Worm (Caenorhabditis elegans) whole organism, L4 larva: ENCODE results near the gene C25G4.8.

Experiments used
- D1046.2 ChIP-seq: fragments of 200-800 bp; sonication (Bioruptor generic); IDR thresholded peaks from 2 replicates; pipeline ENCODE4 v1.3.6; 2022; ENCODE audit warnings: missing genetic modification characterization, missing compliant biosample characterization
- ama-1 ChIP-seq: fragments of 150-350 bp; optimal IDR thresholded peaks from 2 replicates; lab custom pipeline; 2014; ENCODE audit warnings: inconsistent platforms, mixed read lengths
- ceh-82 ChIP-seq: sonication (generic microtip); optimal IDR thresholded peaks from 2 replicates; lab custom pipeline; 2017; ENCODE audit warnings: missing biosample characterization, missing genetic modification characterization
- egl-27 ChIP-seq: sonication (generic microtip); optimal IDR thresholded peaks from 3 replicates; lab custom pipeline; 2017; ENCODE audit warnings: missing biosample characterization, missing genetic modification reagents, missing genetic modification characterization
- fos-1 ChIP-seq: fragments of 150-350 bp; optimal IDR thresholded peaks from 2 replicates; lab custom pipeline; 2014; ENCODE audit warnings: missing biosample characterization, missing genetic modification characterization
- hlh-30 ChIP-seq: sonication (generic microtip); optimal IDR thresholded peaks from 2 replicates; lab custom pipeline; 2017; ENCODE audit warnings: antibody characterized with exemption, mild to moderate bottlenecking, missing genetic modification characterization, missing compliant biosample characterization; ENCODE audit not compliant: insufficient read depth
- lin-15B ChIP-seq: fragments of 150-350 bp; sonication (generic microtip); optimal IDR thresholded peaks from 3 replicates; lab custom pipeline; 2014; ENCODE audit warnings: missing biosample characterization, missing genetic modification characterization
- mdt-29 ChIP-seq: fragments of 200-800 bp; sonication (Bioruptor generic); IDR thresholded peaks from 2 replicates; pipeline ENCODE4 v1.3.6; 2022; ENCODE audit warnings: missing genetic modification reagents, missing genetic modification characterization, missing compliant biosample characterization
- mxl-2 ChIP-seq: fragments of 200-800 bp; sonication (Bioruptor generic); conservative IDR thresholded peaks from 2 replicates; pipeline ENCODE4 v1.3.6; 2022; ENCODE audit warnings: missing genetic modification reagents, missing genetic modification characterization, missing compliant biosample characterization
- nhr-42 ChIP-seq: fragments of 200-800 bp; sonication (Bioruptor generic); IDR thresholded peaks from 2 replicates; pipeline ENCODE4 v1.3.6; 2022; ENCODE audit warnings: missing genetic modification characterization, missing compliant biosample characterization
- nhr-6 ChIP-seq: fragments of 150-350 bp; optimal IDR thresholded peaks from 2 replicates; lab custom pipeline; 2014; ENCODE audit warnings: missing biosample characterization, missing genetic modification characterization
- nhr-77 ChIP-seq: fragments of 150-350 bp; optimal IDR thresholded peaks from 2 replicates; lab custom pipeline; 2014; ENCODE audit warnings: missing biosample characterization, missing genetic modification characterization
- unc-39 ChIP-seq: sonication (generic microtip); optimal IDR thresholded peaks from 2 replicates; lab custom pipeline; 2017; ENCODE audit warnings: missing biosample characterization, missing genetic modification characterization
- unc-62 ChIP-seq, 3 experiments: fragments of 150-350 bp in 1 of 3; sonication (generic microtip); optimal IDR thresholded peaks in 2 of 3; peaks in 1 of 3; 1 replicate in 1 of 3; 2 replicates in 2 of 3; lab custom pipeline; 2014 to 2017; ENCODE audit warnings: missing biosample characterization in 3 of 3, missing genetic modification characterization in 3 of 3, missing genetic modification reagents in 3 of 3, missing genotype in 1 of 3

DNA sequence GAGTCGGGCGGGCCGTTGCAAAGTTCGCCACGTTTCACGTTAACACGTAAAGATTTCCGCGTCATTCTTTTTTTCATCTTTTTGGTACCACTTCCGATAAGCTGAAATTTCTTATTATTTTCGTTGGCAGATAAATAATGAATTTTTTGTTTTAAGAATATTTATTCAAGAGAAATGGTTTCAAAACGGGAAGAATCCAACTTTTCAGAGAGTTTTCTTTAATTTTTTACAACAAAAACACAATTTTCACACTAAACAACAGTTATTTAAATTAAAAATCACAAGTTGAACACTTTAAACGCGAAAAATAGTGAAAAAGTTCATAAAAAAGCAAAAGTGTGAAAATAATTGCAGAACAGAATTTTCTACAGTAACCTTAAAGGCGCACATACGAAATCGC, 9.2 kb downstream of the C25G4.8 start, which contains the start of gene spe-44:
- no peak for TF ChIP-seq mdt-29
- no peak for TF ChIP-seq nhr-77 (tag; lab: Kevin White, UChicago)
- no peak for TF ChIP-seq mxl-2 (GFP tag; lab: Robert Waterston, UW)
- TF ChIP-seq D1046.2 (GFP tag; lab: Robert Waterston, UW) = no peak
- no peak for TF ChIP-seq hlh-30 (tag; lab: Kevin White, UChicago)
- TF ChIP-seq lin-15B = no peak
- no peak for TF ChIP-seq unc-39 (tag; lab: Kevin White, UChicago)
- TF ChIP-seq ama-1 (lab: Kevin White, UChicago) = no peak
- no peak for TF ChIP-seq nhr-42 (GFP tag; lab: Robert Waterston, UW)
- TF ChIP-seq unc-62 (GFP tag; optimal IDR thresholded peaks at IDR 0.05 in 1 of 2; lab: Kevin White, UChicago) = no peak
- TF ChIP-seq unc-62 (tag; optimal IDR thresholded peaks at IDR 0.05; lab: Kevin White, UChicago) = no peak
- no peak for TF ChIP-seq ceh-82 (tag; lab: Kevin White, UChicago)
- TF ChIP-seq nhr-6 (tag; lab: Kevin White, UChicago) = no peak
- no peak for TF ChIP-seq fos-1 (tag; lab: Kevin White, UChicago)
- no peak for TF ChIP-seq egl-27 (tag; lab: Kevin White, UChicago)
